Fruit fly (Drosophila melanogaster) whole organism, embryonic: ENCODE results near the gene St2.

Experiments
- Asciz ChIP-seq: fragments of 200-800 bp; sonication (Bioruptor generic); optimal IDR thresholded peaks from 2 replicates; lab custom pipeline; 2017; ENCODE audit warnings: missing biosample characterization, mild to moderate bottlenecking, missing genetic modification characterization, missing genetic modification reagents
- CG10431 ChIP-seq: fragments of 200-800 bp; sonication (Bioruptor generic); optimal IDR thresholded peaks from 3 replicates; lab custom pipeline; 2018; ENCODE audit warnings: missing biosample characterization, mild to moderate bottlenecking, missing genetic modification characterization
- CG10959 ChIP-seq: fragments of 200-800 bp; sonication (Bioruptor generic); IDR thresholded peaks from 2 replicates; pipeline ENCODE4 v1.3.6; 2022; ENCODE audit warnings: missing biosample characterization, missing genetic modification characterization
- CG11093 ChIP-seq: fragments of 200-800 bp; sonication (Bioruptor generic); IDR thresholded peaks from 3 replicates; pipeline ENCODE4 v1.3.6; 2022; ENCODE audit warnings: missing biosample characterization, missing genetic modification characterization
- CG11456 ChIP-seq: fragments of 200-800 bp; sonication (Bioruptor generic); IDR thresholded peaks from 3 replicates; pipeline ENCODE4 v1.3.6; 2022; ENCODE audit warnings: missing biosample characterization, missing genetic modification characterization
- CG13775 ChIP-seq: fragments of 200-800 bp; sonication (Bioruptor generic); optimal IDR thresholded peaks from 3 replicates; lab custom pipeline; 2017; ENCODE audit warnings: missing biosample characterization, mild to moderate bottlenecking, missing genetic modification characterization
- CG14441 ChIP-seq: fragments of 200-800 bp; sonication (Bioruptor generic); IDR thresholded peaks from 2 replicates; pipeline ENCODE4 v1.3.6; 2022; ENCODE audit warnings: missing biosample characterization, missing genetic modification characterization
- CG17912 ChIP-seq: fragments of 200-800 bp; sonication (Bioruptor generic); optimal IDR thresholded peaks from 2 replicates; lab custom pipeline; 2018; ENCODE audit warnings: missing biosample characterization, mild to moderate bottlenecking, missing genetic modification characterization
- CG30431 ChIP-seq: fragments of 200-800 bp; sonication (Bioruptor generic); optimal IDR thresholded peaks from 2 replicates; lab custom pipeline; 2017; ENCODE audit warnings: missing biosample characterization, missing genetic modification characterization
- CG32767 ChIP-seq: fragments of 200-800 bp; sonication (Bioruptor generic); IDR thresholded peaks from 2 replicates; pipeline ENCODE4 v1.3.6; 2022; ENCODE audit warnings: missing biosample characterization, missing genetic modification characterization
- CG33213 ChIP-seq: fragments of 200-800 bp; sonication (Bioruptor generic); optimal IDR thresholded peaks from 3 replicates; lab custom pipeline; 2016; ENCODE audit warnings: missing biosample characterization, missing genetic modification characterization
- CG33557 ChIP-seq: fragments of 200-800 bp; sonication (Bioruptor generic); optimal IDR thresholded peaks from 2 replicates; lab custom pipeline; 2019; ENCODE audit warnings: missing biosample characterization, mild to moderate bottlenecking, missing genetic modification characterization, moderate library complexity
- CG4854 ChIP-seq: fragments of 200-800 bp; sonication (Bioruptor generic); optimal IDR thresholded peaks from 2 replicates; lab custom pipeline; 2016; ENCODE audit warnings: missing biosample characterization, missing genetic modification characterization, inconsistent platforms
- CG6254 ChIP-seq: fragments of 200-800 bp; sonication (Bioruptor generic); optimal IDR thresholded peaks from 3 replicates; lab custom pipeline; 2017; ENCODE audit warnings: mild to moderate bottlenecking, missing biosample characterization, missing genetic modification reagents, missing genetic modification characterization
- CG6689 ChIP-seq: fragments of 200-800 bp; sonication (Bioruptor generic); IDR thresholded peaks from 2 replicates; pipeline ENCODE4 v1.3.6; 2022; ENCODE audit warnings: missing biosample characterization, missing genetic modification characterization
- CG8089 ChIP-seq: fragments of 200-800 bp; sonication (Bioruptor generic); optimal IDR thresholded peaks from 3 replicates; lab custom pipeline; 2016; ENCODE audit warnings: missing biosample characterization, missing genetic modification characterization
- CG9727 ChIP-seq: fragments of 200-800 bp; sonication (Bioruptor generic); optimal IDR thresholded peaks from 3 replicates; lab custom pipeline; 2017; ENCODE audit warnings: missing biosample characterization, mild to moderate bottlenecking, missing genetic modification characterization
- CHES-1-like ChIP-seq: fragments of 200-800 bp; sonication (Bioruptor generic); optimal IDR thresholded peaks from 2 replicates; lab custom pipeline; 2016; ENCODE audit warnings: missing biosample characterization, missing genetic modification characterization
- CkIIα-i1 ChIP-seq: fragments of 200-800 bp; sonication (Bioruptor generic); IDR thresholded peaks from 2 replicates; pipeline ENCODE4 v1.3.6; 2022; ENCODE audit warnings: missing biosample characterization, missing genetic modification characterization
- Dip2 ChIP-seq: fragments of 200-800 bp; sonication (Bioruptor generic); IDR thresholded peaks from 2 replicates; pipeline ENCODE4 v1.3.6; 2022; ENCODE audit warnings: missing biosample characterization, missing genetic modification characterization
- Fer3 ChIP-seq: fragments of 200-800 bp; sonication (Bioruptor generic); optimal IDR thresholded peaks from 2 replicates; lab custom pipeline; 2018; ENCODE audit warnings: missing biosample characterization, mild to moderate bottlenecking, missing genetic modification characterization, moderate library complexity
- Gsc ChIP-seq: fragments of 200-800 bp; sonication (Bioruptor generic); IDR thresholded peaks from 2 replicates; pipeline ENCODE4 v1.3.6; 2022; ENCODE audit warnings: missing biosample characterization, missing genetic modification characterization
- Lim3 ChIP-seq: fragments of 200-800 bp; sonication (Bioruptor generic); IDR thresholded peaks from 2 replicates; pipeline ENCODE4 v1.3.6; 2022; ENCODE audit warnings: missing biosample characterization, missing genetic modification characterization
- Lpt ChIP-seq: fragments of >200 bp; optimal IDR thresholded peaks from 2 replicates; lab custom pipeline; 2018; ENCODE audit warnings: missing biosample characterization, missing genetic modification characterization
- Mes4 ChIP-seq: fragments of 200-800 bp; sonication (Bioruptor generic); optimal IDR thresholded peaks from 2 replicates; lab custom pipeline; 2016; ENCODE audit warnings: missing biosample characterization, missing genetic modification characterization
- Pdp1 ChIP-seq, 2 experiments: fragments of 200-800 bp; sonication (Bioruptor generic); optimal IDR thresholded peaks; 3 replicates each; lab custom pipeline; 2016; ENCODE audit warnings: missing biosample characterization in 2 of 2, missing genetic modification characterization in 2 of 2, mild to moderate bottlenecking in 1 of 2, moderate library complexity in 1 of 2
- ab ChIP-seq: fragments of 200-800 bp; sonication (Bioruptor generic); optimal IDR thresholded peaks from 2 replicates; lab custom pipeline; 2016; ENCODE audit warnings: missing biosample characterization, missing genetic modification characterization
- abd-A ChIP-seq: fragments of 200-800 bp; sonication (Bioruptor generic); optimal IDR thresholded peaks from 3 replicates; lab custom pipeline; 2019; ENCODE audit warnings: missing biosample characterization, mild to moderate bottlenecking, missing genetic modification characterization, moderate library complexity
- bab2 ChIP-seq: fragments of 200-800 bp; sonication (Bioruptor generic); optimal IDR thresholded peaks from 2 replicates; lab custom pipeline; 2016; ENCODE audit warnings: missing biosample characterization, missing genetic modification characterization
- bcd ChIP-seq: fragments of 200-800 bp; sonication (Bioruptor generic); optimal IDR thresholded peaks from 2 replicates; lab custom pipeline; 2017; ENCODE audit warnings: missing biosample characterization, mild to moderate bottlenecking, missing genetic modification characterization
- cg ChIP-seq: fragments of 200-800 bp; sonication (Bioruptor generic); optimal IDR thresholded peaks from 3 replicates; lab custom pipeline; 2019; ENCODE audit warnings: missing biosample characterization, mild to moderate bottlenecking, missing genetic modification characterization, moderate library complexity
- dmrt11E ChIP-seq: fragments of 200-800 bp; sonication (Bioruptor generic); optimal IDR thresholded peaks from 3 replicates; lab custom pipeline; 2018; ENCODE audit warnings: missing biosample characterization, mild to moderate bottlenecking, missing genetic modification characterization, moderate library complexity
- ems ChIP-seq: fragments of 200-800 bp; sonication (Bioruptor generic); optimal IDR thresholded peaks from 3 replicates; lab custom pipeline; 2016; ENCODE audit warnings: missing biosample characterization, missing genetic modification characterization
- eyg ChIP-seq: fragments of 200-800 bp; sonication (Bioruptor generic); optimal IDR thresholded peaks from 3 replicates; lab custom pipeline; 2016; ENCODE audit warnings: missing biosample characterization, missing genetic modification characterization
- fd3F ChIP-seq: fragments of 200-800 bp; sonication (Bioruptor generic); optimal IDR thresholded peaks from 2 replicates; lab custom pipeline; 2018; ENCODE audit warnings: missing biosample characterization, mild to moderate bottlenecking, missing genetic modification characterization, moderate library complexity
- ind ChIP-seq: fragments of 200-800 bp; sonication (Bioruptor generic); optimal IDR thresholded peaks from 3 replicates; lab custom pipeline; 2016; ENCODE audit warnings: missing biosample characterization, missing genetic modification characterization
- insv ChIP-seq, 2 experiments: fragments of 200-800 bp; sonication (Bioruptor generic); optimal IDR thresholded peaks; 3 replicates each; lab custom pipeline; 2016 to 2018; ENCODE audit warnings: missing biosample characterization in 2 of 2, missing genetic modification characterization in 2 of 2
- jumu ChIP-seq: fragments of 200-800 bp; sonication (Bioruptor generic); optimal IDR thresholded peaks from 3 replicates; lab custom pipeline; 2016; ENCODE audit warnings: missing biosample characterization, missing genetic modification characterization
- kay ChIP-seq: fragments of 200-800 bp; sonication (Bioruptor generic); optimal IDR thresholded peaks from 2 replicates; lab custom pipeline; 2016; ENCODE audit warnings: missing biosample characterization, missing genetic modification characterization
- klu ChIP-seq: fragments of 200-800 bp; sonication (Bioruptor generic); IDR thresholded peaks from 2 replicates; pipeline ENCODE4 v1.3.6; 2022; ENCODE audit warnings: missing biosample characterization, missing genetic modification characterization
- nerfin-1 ChIP-seq: fragments of 200-800 bp; sonication (Bioruptor generic); optimal IDR thresholded peaks from 3 replicates; lab custom pipeline; 2019; ENCODE audit warnings: missing biosample characterization, mild to moderate bottlenecking, missing genetic modification characterization, moderate library complexity
- org-1 ChIP-seq: fragments of 200-800 bp; sonication (Bioruptor generic); optimal IDR thresholded peaks from 2 replicates; lab custom pipeline; 2017; ENCODE audit warnings: missing biosample characterization, missing genetic modification characterization
- otp ChIP-seq: fragments of 200-800 bp; sonication (Bioruptor generic); IDR thresholded peaks from 3 replicates; pipeline ENCODE4, ENCODE4 v1.3.6; 2022; ENCODE audit warnings: missing biosample characterization, missing genetic modification characterization
- prd ChIP-seq, 3 experiments: fragments of >200 bp in 2 of 3; fragments of 200-800 bp in 1 of 3; sonication (Bioruptor generic) in 1 of 3; optimal IDR thresholded peaks in 2 of 3; IDR thresholded peaks in 1 of 3; 2 replicates in 2 of 3; 3 replicates in 1 of 3; pipeline versions ENCODE4 v1.3.6 to Lab custom; 2017 to 2022; ENCODE audit warnings: missing biosample characterization in 1 of 3, missing genetic modification characterization in 1 of 3
- sd ChIP-seq: fragments of 200-800 bp; sonication (Bioruptor generic); optimal IDR thresholded peaks from 3 replicates; lab custom pipeline; 2018; ENCODE audit warnings: missing biosample characterization, mild to moderate bottlenecking, missing genetic modification characterization, moderate library complexity
- sens ChIP-seq: fragments of 200-800 bp; sonication (Bioruptor generic); peaks from one replicate; lab custom pipeline; 2016; ENCODE audit warnings: missing biosample characterization, missing genetic modification characterization
- seq ChIP-seq: fragments of 200-800 bp; sonication (Bioruptor generic); IDR thresholded peaks from 2 replicates; pipeline ENCODE4 v1.3.6; 2022; ENCODE audit warnings: missing biosample characterization, missing genetic modification characterization
- shn ChIP-seq: fragments of 200-800 bp; sonication (Bioruptor generic); optimal IDR thresholded peaks from 3 replicates; lab custom pipeline; 2016; ENCODE audit warnings: missing biosample characterization, missing genetic modification characterization
- sim ChIP-seq: fragments of 200-800 bp; sonication (Bioruptor generic); IDR thresholded peaks from 2 replicates; pipeline ENCODE4 v1.3.6; 2022; ENCODE audit warnings: missing biosample characterization, missing genetic modification characterization
- tll ChIP-seq, 2 experiments: fragments of 200-800 bp in 1 of 2; fragments of >200 bp in 1 of 2; sonication (Bioruptor generic) in 1 of 2; optimal IDR thresholded peaks; 2 replicates each; lab custom pipeline; 2017 to 2019; ENCODE audit warnings: missing biosample characterization in 2 of 2, missing genetic modification characterization in 2 of 2, mild to moderate bottlenecking in 1 of 2, moderate library complexity in 1 of 2
- toy ChIP-seq: fragments of 200-800 bp; sonication (Bioruptor generic); IDR thresholded peaks from 2 replicates; pipeline ENCODE4 v1.3.6; 2022; ENCODE audit warnings: missing biosample characterization, missing genetic modification characterization

The St2 gene

DNA sequence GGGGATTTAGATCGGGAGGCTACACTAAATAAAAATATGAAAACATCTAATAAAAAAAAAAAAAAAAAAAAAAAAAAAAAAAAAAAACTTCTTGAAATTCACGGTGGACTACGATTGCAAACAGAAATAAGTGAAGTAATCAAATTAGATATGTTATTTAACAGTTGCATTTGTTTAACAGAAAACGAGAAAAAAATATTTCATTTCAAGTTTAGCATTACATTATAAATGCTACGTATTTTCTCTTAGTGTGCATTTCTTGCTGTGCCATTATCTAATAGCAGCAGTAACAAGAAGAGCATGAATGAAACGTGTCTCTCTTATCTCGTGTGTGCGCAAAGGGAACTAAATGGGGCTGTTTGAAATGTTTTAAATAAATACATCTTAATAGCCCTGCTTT, 26.8 kb upstream of the St2 start (continued):
- TF ChIP-seq dmrt11E (peak; percentile 61), Pdp1 (GFP tag; optimal IDR thresholded peaks at IDR 0.05; lab: Kevin White, UChicago) (peak; percentile 64 to 87), kay (peak; percentile 47), CG10959 (GFP tag; lab: Robert Waterston, UW) (no peak), CG14441 (GFP tag; lab: Robert Waterston, UW) (peak; percentile 77), prd (optimal IDR thresholded peaks at IDR 0.05; lab: Kevin White, UChicago) (no peak), prd (GFP tag; IDR thresholded peaks at IDR 0.05; lab: Robert Waterston, UW) (peak; percentile 83), fd3F (GFP tag; lab: Kevin White, UChicago) (peak; percentile 39), CG6254 (GFP tag; lab: Kevin White, UChicago) (peak; percentile 59), CG30431 (GFP tag; lab: Kevin White, UChicago) (peak; percentile 22), CkIIα-i1 (GFP tag; lab: Robert Waterston, UW) (no peak), Dip2 (no peak), CG33213 (no peak), CG17912 (GFP tag; lab: Kevin White, UChicago) (no peak), cg (GFP tag; lab: Kevin White, UChicago) (no peak), sd (peak; percentile 1), CG4854 (no peak), Lim3 (GFP tag; lab: Robert Waterston, UW) (no peak), CG9727 (GFP tag; lab: Kevin White, UChicago) (peak; percentile 49), ind (GFP tag; lab: Kevin White, UChicago) (peak; percentile 79), eyg (GFP tag; lab: Kevin White, UChicago) (no peak), Asciz (peak; percentile 73), nerfin-1 (tag; lab: Kevin White, UChicago) (no peak), CG32767 (GFP tag; lab: Robert Waterston, UW) (peak; percentile 80), org-1 (GFP tag; lab: Kevin White, UChicago) (no peak), klu (peak; percentile 42; the same call in 1 of the 2 replicates), CG33557 (GFP tag; lab: Kevin White, UChicago) (no peak), toy (GFP tag; lab: Robert Waterston, UW) (no peak), shn (GFP tag; lab: Kevin White, UChicago) (peak; percentile 39), Fer3 (peak; percentile 57), sim (GFP tag; lab: Robert Waterston, UW) (peak; percentile 74), tll (GFP tag; optimal IDR thresholded peaks at IDR 0.05; lab: Kevin White, UChicago) (no peak), insv (GFP tag; optimal IDR thresholded peaks at IDR 0.05; lab: Kevin White, UChicago) (no peak), otp (GFP tag; lab: Robert Waterston, UW) (peak; percentile 55; the same call in 2 of the 3 replicates), CG13775 (GFP tag; lab: Kevin White, UChicago) (peak; percentile 32), CG10431 (GFP tag; lab: Kevin White, UChicago) (no peak), CG11093 (GFP tag; lab: Robert Waterston, UW) (no peak), bcd (GFP tag; lab: Kevin White, UChicago) (peak; percentile 49), CG11456 (GFP tag; lab: Robert Waterston, UW) (no peak), ab (GFP tag; lab: Kevin White, UChicago) (no peak), bab2 (GFP tag; lab: Kevin White, UChicago) (peak; percentile 44), ems (GFP tag; lab: Kevin White, UChicago) (peak; percentile 16), seq (GFP tag; lab: Robert Waterston, UW) (peak; percentile 42; the same call in 1 of the 2 replicates), Mes4 (GFP tag; lab: Kevin White, UChicago) (peak; percentile 42), abd-A (tag; lab: Kevin White, UChicago) (no peak), Gsc (no peak), CG8089 (GFP tag; lab: Kevin White, UChicago) (peak; percentile 39), CHES-1-like (no peak), CG6689 (GFP tag; lab: Robert Waterston, UW) (peak; percentile 84), jumu (GFP tag; lab: Kevin White, UChicago) (peak; percentile 37), sens (GFP tag; lab: Kevin White, UChicago) (peak; percentile 94), Lpt (GFP tag; lab: Kevin White, UChicago) (no peak)
